Worm (Caenorhabditis elegans) whole organism, L1 larva: ENCODE results near the gene ZC302.3.

Source experiments
- aly-2 ChIP-seq: fragments of 150-350 bp; optimal IDR thresholded peaks from 2 replicates; lab custom pipeline; 2014; ENCODE audit warnings: missing biosample characterization, missing genetic modification characterization
- mdl-1 ChIP-seq, 2 experiments: fragments of 150-350 bp; optimal IDR thresholded peaks; 2 replicates each; lab custom pipeline; 2014 to 2017; ENCODE audit warnings: missing biosample characterization in 2 of 2, missing genetic modification characterization in 2 of 2, inconsistent platforms in 1 of 2
- nhr-237 ChIP-seq: fragments of 150-350 bp; optimal IDR thresholded peaks from 2 replicates; lab custom pipeline; 2014; ENCODE audit warnings: missing biosample characterization, missing genetic modification characterization
- skn-1 ChIP-seq: fragments of 150-350 bp; optimal IDR thresholded peaks from 2 replicates; lab custom pipeline; 2014; ENCODE audit warnings: missing biosample characterization, missing genetic modification characterization
- snu-23 ChIP-seq: sonication (generic microtip); optimal IDR thresholded peaks from 2 replicates; lab custom pipeline; 2016; ENCODE audit warnings: missing genetic modification characterization, missing compliant biosample characterization
- sox-4 ChIP-seq: sonication (generic microtip); optimal IDR thresholded peaks from 2 replicates; lab custom pipeline; 2016; ENCODE audit warnings: missing genetic modification characterization, missing compliant biosample characterization

DNA sequence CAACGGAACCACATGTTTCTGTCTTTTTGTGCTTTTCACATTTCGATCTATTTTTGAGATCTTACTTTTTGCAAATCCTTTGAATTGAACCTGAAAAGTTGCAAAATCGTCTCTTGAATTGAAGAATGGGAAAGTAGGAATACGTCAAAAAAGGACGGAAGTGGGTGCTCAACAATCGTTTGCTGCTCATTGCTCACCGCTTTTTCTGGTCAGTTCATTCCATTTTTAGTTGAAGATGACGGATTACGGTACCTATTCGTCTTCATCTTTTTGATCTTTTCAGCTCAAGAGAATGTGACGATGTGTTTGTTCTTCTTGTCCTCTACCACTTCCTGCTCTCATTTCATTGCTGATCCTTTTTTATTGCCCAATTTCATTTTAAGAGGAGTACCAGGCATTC is 46.1 kb downstream of the ZC302.3 start, which contains the start of gene C05A2.4:
- no peak for TF ChIP-seq aly-2 (tag; lab: Kevin White, UChicago)
- TF ChIP-seq skn-1 (tag; lab: Kevin White, UChicago): no peak
- TF ChIP-seq mdl-1 (tag; optimal IDR thresholded peaks at IDR 0.05; lab: Kevin White, UChicago): no peak
- TF ChIP-seq sox-4 (tag; lab: Kevin White, UChicago): no peak
- TF ChIP-seq nhr-237 (tag; lab: Kevin White, UChicago): no peak
- TF ChIP-seq snu-23 (GFP tag; lab: Kevin White, UChicago): no peak
